Fruit fly (Drosophila melanogaster) whole organism, adult: ENCODE results near the gene Frmd5.

Experiments
- Crg-1 ChIP-seq: fragments of 200-800 bp; sonication (Bioruptor generic); optimal IDR thresholded peaks from 2 replicates; lab custom pipeline; 2016; ENCODE audit warnings: missing biosample characterization, missing genetic modification characterization
- Mnt ChIP-seq: fragments of 200-800 bp; sonication (Bioruptor generic); optimal IDR thresholded peaks from 2 replicates; lab custom pipeline; 2016; ENCODE audit warnings: missing biosample characterization, mild to moderate bottlenecking, missing genetic modification characterization
- pad ChIP-seq: fragments of 200-800 bp; sonication (Bioruptor generic); optimal IDR thresholded peaks from 3 replicates; lab custom pipeline; 2017; ENCODE audit warnings: missing biosample characterization, missing genetic modification characterization, mild to moderate bottlenecking, moderate library complexity, missing genetic modification reagents

- TF ChIP-seq Mnt (GFP tag; lab: Kevin White, UChicago) (no peak), Crg-1 (GFP tag; lab: Kevin White, UChicago) (no peak), pad (GFP tag; lab: Kevin White, UChicago) (no peak)
Measured at dm6 chr2L:10351130-10351529, 6.9 kb downstream of the Frmd5 start.
